Worm (Caenorhabditis elegans) whole organism, early embryonic: Measurements from ENCODE around the gene C25G4.7.

Experiments
- ama-1 ChIP-seq: fragments of 150-350 bp; optimal IDR thresholded peaks from 2 replicates; lab custom pipeline; 2014
- tra-4 ChIP-seq: sonication (generic microtip); optimal IDR thresholded peaks from 2 replicates; lab custom pipeline; 2017; ENCODE audit warnings: missing genetic modification characterization, missing compliant biosample characterization

DNA sequence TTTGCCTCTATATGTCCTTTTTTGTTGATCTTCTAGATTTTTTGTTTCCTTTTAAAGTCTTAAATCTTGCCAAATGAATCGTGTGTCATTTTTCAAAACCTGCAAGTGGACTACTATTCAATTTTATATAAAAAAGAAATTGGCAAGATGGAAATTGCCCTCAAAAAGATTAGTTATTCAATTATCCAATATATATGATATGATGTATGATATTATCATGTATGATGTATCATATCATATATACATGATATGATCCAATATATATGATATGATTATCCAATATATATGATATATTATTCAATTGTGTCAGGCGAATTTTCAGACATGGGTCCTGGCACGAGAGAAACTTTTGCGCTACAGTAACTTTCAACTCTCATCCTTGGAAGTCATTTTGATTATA, 38.5 kb downstream of the C25G4.7 start, which contains the start of gene sru-20:
- TF ChIP-seq tra-4 (no peak), ama-1 (lab: Kevin White, UChicago) (no peak)
